Worm (Caenorhabditis elegans) whole organism, young adult: ENCODE results near the gene R11G10.4.

ENCODE experiments used
- F39B2.1 ChIP-seq: fragments of 200-800 bp; sonication (Bioruptor generic); IDR thresholded peaks from 2 replicates; pipeline ENCODE4 v1.3.6; 2022; ENCODE audit warnings: missing genetic modification reagents, missing genetic modification characterization, missing compliant biosample characterization
- aptf-2 ChIP-seq: fragments of 200-800 bp; sonication (Bioruptor generic); conservative IDR thresholded peaks from 2 replicates; pipeline ENCODE4 v1.3.6; 2022; ENCODE audit warnings: missing genetic modification reagents, missing genetic modification characterization, missing compliant biosample characterization
- atf-7 ChIP-seq: sonication (generic microtip); optimal IDR thresholded peaks from 2 replicates; lab custom pipeline; 2017; ENCODE audit warnings: mild to moderate bottlenecking, missing genetic modification characterization, missing compliant biosample characterization
- lsl-1 ChIP-seq: fragments of 200-800 bp; sonication (Bioruptor generic); optimal IDR thresholded peaks from 2 replicates; lab custom pipeline; 2018; ENCODE audit warnings: mild to moderate bottlenecking, missing genetic modification characterization, moderate library complexity, missing compliant biosample characterization
- nhr-179 ChIP-seq: sonication (generic microtip); optimal IDR thresholded peaks from 2 replicates; lab custom pipeline; 2016; ENCODE audit warnings: mild to moderate bottlenecking, missing genetic modification characterization, missing compliant biosample characterization

DNA sequence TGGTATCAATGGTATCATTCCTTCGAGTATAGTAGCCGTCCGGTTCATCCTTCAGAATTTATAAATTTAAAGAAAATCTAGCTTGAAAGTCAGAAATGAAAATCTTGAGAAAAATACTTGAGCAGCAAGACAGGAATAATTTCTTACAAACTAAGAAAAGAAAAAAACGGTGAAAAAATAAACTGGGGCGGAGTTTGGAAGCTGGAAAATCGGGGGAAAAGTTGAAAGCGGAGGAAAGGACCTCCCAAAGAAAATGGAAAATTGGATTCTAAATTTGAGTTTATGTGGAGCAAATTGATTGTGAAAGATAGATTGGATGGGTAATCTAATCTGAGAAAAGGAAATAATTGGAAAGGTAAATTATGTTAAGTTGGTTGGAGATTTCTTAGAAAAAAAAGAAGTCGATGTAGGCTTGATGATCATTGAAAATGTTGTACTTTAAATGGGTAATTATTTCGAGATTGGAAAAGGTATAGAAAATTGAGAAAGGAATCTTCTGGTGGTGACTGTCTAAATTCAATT, 29.7 kb downstream of the R11G10.4 start, which contains the start of gene frpr-5:
- no peak for TF ChIP-seq atf-7 (tag; lab: Kevin White, UChicago)
- TF ChIP-seq F39B2.1 (GFP tag; lab: Robert Waterston, UW): no peak
- no peak for TF ChIP-seq aptf-2 (GFP tag; lab: Robert Waterston, UW)
- no peak for TF ChIP-seq nhr-179 (tag; lab: Kevin White, UChicago)
- no peak for TF ChIP-seq lsl-1 (GFP tag; lab: Kevin White, UChicago)
